Fruit fly (Drosophila melanogaster) whole organism, embryonic: ENCODE data around the gene CG14535.

ENCODE experiments used
- Abd-B ChIP-seq: fragments of 200-800 bp; sonication (Bioruptor generic); optimal IDR thresholded peaks from 2 replicates; lab custom pipeline; 2018; ENCODE audit warnings: missing biosample characterization, mild to moderate bottlenecking, missing genetic modification characterization, moderate library complexity
- B-H2 ChIP-seq: fragments of 200-800 bp; sonication (Bioruptor generic); optimal IDR thresholded peaks from 2 replicates; lab custom pipeline; 2018; ENCODE audit warnings: missing biosample characterization, mild to moderate bottlenecking, missing genetic modification characterization
- Blimp-1 ChIP-seq: fragments of 200-800 bp; sonication (Bioruptor generic); optimal IDR thresholded peaks from 3 replicates; lab custom pipeline; 2018; ENCODE audit warnings: missing biosample characterization, missing genetic modification characterization, mild to moderate bottlenecking, moderate library complexity, missing genetic modification reagents
- CG10209 ChIP-seq: fragments of 200-800 bp; sonication (Bioruptor generic); optimal IDR thresholded peaks from 3 replicates; lab custom pipeline; 2017; ENCODE audit warnings: missing biosample characterization, mild to moderate bottlenecking, missing genetic modification characterization, missing genetic modification reagents
- CG10321 ChIP-seq: fragments of 200-800 bp; sonication (Bioruptor generic); IDR thresholded peaks from 2 replicates; pipeline ENCODE4 v1.3.6; 2022; ENCODE audit warnings: missing biosample characterization, missing genetic modification characterization
- CG10979 ChIP-seq: fragments of 200-800 bp; sonication (Bioruptor generic); optimal IDR thresholded peaks from 2 replicates; lab custom pipeline; 2018; ENCODE audit warnings: missing biosample characterization, mild to moderate bottlenecking, missing genetic modification characterization, moderate library complexity
- CG12391 ChIP-seq: fragments of 200-800 bp; sonication (Bioruptor generic); optimal IDR thresholded peaks from 3 replicates; lab custom pipeline; 2018; ENCODE audit warnings: missing biosample characterization, mild to moderate bottlenecking, missing genetic modification characterization, moderate library complexity
- CG12659 ChIP-seq: fragments of 200-800 bp; sonication (Bioruptor generic); optimal IDR thresholded peaks from 3 replicates; lab custom pipeline; 2017; ENCODE audit warnings: mild to moderate bottlenecking, missing biosample characterization, missing genetic modification reagents, missing genetic modification characterization
- CG13894 ChIP-seq: fragments of 200-800 bp; sonication (Bioruptor generic); optimal IDR thresholded peaks from 3 replicates; lab custom pipeline; 2018; ENCODE audit warnings: missing biosample characterization, mild to moderate bottlenecking, missing genetic modification characterization, moderate library complexity
- CG14050 ChIP-seq: fragments of 200-800 bp; sonication (Bioruptor generic); IDR thresholded peaks from 3 replicates; pipeline ENCODE4 v1.3.6; 2022; ENCODE audit warnings: missing biosample characterization, missing genetic modification characterization
- CG15269 ChIP-seq: fragments of 200-800 bp; sonication (Bioruptor generic); optimal IDR thresholded peaks from 2 replicates; lab custom pipeline; 2018; ENCODE audit warnings: missing biosample characterization, mild to moderate bottlenecking, missing genetic modification characterization, moderate library complexity
- CG17328 ChIP-seq: fragments of 200-800 bp; sonication (Bioruptor generic); IDR thresholded peaks from 2 replicates; pipeline ENCODE4 v1.3.6; 2022; ENCODE audit warnings: missing biosample characterization, missing genetic modification characterization
- CG17612 ChIP-seq: fragments of 200-800 bp; sonication (Bioruptor generic); IDR thresholded peaks from 2 replicates; pipeline ENCODE4 v1.3.6; 2022; ENCODE audit warnings: missing biosample characterization, missing genetic modification characterization
- CG17829 ChIP-seq: fragments of 200-800 bp; optimal IDR thresholded peaks from 2 replicates; lab custom pipeline; 2019; ENCODE audit warnings: missing biosample characterization, mild to moderate bottlenecking, missing genetic modification characterization, moderate library complexity
- CG32772 ChIP-seq: fragments of 200-800 bp; sonication (Bioruptor generic); IDR thresholded peaks from 2 replicates; pipeline ENCODE4 v1.3.6; 2022; ENCODE audit warnings: missing biosample characterization, missing genetic modification characterization
- CG4328 ChIP-seq: fragments of 200-800 bp; sonication (Bioruptor generic); optimal IDR thresholded peaks from 3 replicates; lab custom pipeline; 2017; ENCODE audit warnings: missing biosample characterization, missing genetic modification reagents, missing genetic modification characterization
- CG7839 ChIP-seq: fragments of 200-800 bp; sonication (Bioruptor generic); optimal IDR thresholded peaks from 3 replicates; lab custom pipeline; 2018; ENCODE audit warnings: missing biosample characterization, mild to moderate bottlenecking, missing genetic modification characterization, moderate library complexity
- CG9215 ChIP-seq: fragments of 200-800 bp; sonication (Bioruptor generic); IDR thresholded peaks from 2 replicates; pipeline ENCODE4 v1.3.6; 2022; ENCODE audit warnings: missing biosample characterization, missing genetic modification characterization
- CG9609 ChIP-seq: fragments of 200-800 bp; sonication (Bioruptor generic); optimal IDR thresholded peaks from 3 replicates; lab custom pipeline; 2016; ENCODE audit warnings: missing biosample characterization, missing genetic modification characterization
- CG9797 ChIP-seq: fragments of 200-800 bp; sonication (Bioruptor generic); optimal IDR thresholded peaks from 3 replicates; lab custom pipeline; 2018; ENCODE audit warnings: missing biosample characterization, mild to moderate bottlenecking, missing genetic modification characterization
- CG9817 ChIP-seq: fragments of 200-800 bp; sonication (Bioruptor generic); optimal IDR thresholded peaks from 2 replicates; lab custom pipeline; 2018; ENCODE audit warnings: missing biosample characterization, mild to moderate bottlenecking, missing genetic modification characterization, moderate library complexity
- Dad ChIP-seq: fragments of 200-800 bp; sonication (Bioruptor generic); optimal IDR thresholded peaks from 3 replicates; lab custom pipeline; 2016; ENCODE audit warnings: missing biosample characterization, missing genetic modification characterization
- E2f2 ChIP-seq: fragments of 200-800 bp; sonication (Bioruptor generic); IDR thresholded peaks from 2 replicates; pipeline ENCODE4 v1.3.6; 2022; ENCODE audit warnings: missing biosample characterization, missing genetic modification characterization
- Fer1 ChIP-seq: fragments of 200-800 bp; sonication (Bioruptor generic); optimal IDR thresholded peaks from 2 replicates; lab custom pipeline; 2017; ENCODE audit warnings: missing biosample characterization, mild to moderate bottlenecking, missing genetic modification characterization
- Hey ChIP-seq: fragments of 200-800 bp; sonication (Bioruptor generic); optimal IDR thresholded peaks from 3 replicates; lab custom pipeline; 2018; ENCODE audit warnings: missing biosample characterization, mild to moderate bottlenecking, missing genetic modification characterization
- Med ChIP-seq: fragments of 200-800 bp; sonication (Bioruptor generic); peaks from one replicate; lab custom pipeline; 2016; ENCODE audit warnings: missing biosample characterization, missing genetic modification characterization, mild to moderate bottlenecking, inconsistent platforms, moderate library complexity
- NFAT ChIP-seq: fragments of 200-800 bp; sonication (Bioruptor generic); IDR thresholded peaks from 2 replicates; pipeline ENCODE4 v1.3.6; 2022; ENCODE audit warnings: missing biosample characterization, missing genetic modification characterization
- Ravus ChIP-seq: fragments of 200-800 bp; sonication (Bioruptor generic); IDR thresholded peaks from 2 replicates; pipeline ENCODE4 v1.3.6; 2022; ENCODE audit warnings: missing biosample characterization, missing genetic modification characterization
- Xrp1 ChIP-seq: fragments of 200-800 bp; sonication (Bioruptor generic); IDR thresholded peaks from 2 replicates; pipeline ENCODE4 v1.3.6; 2022; ENCODE audit warnings: missing biosample characterization, missing genetic modification characterization
- abd-A ChIP-seq: fragments of 200-800 bp; sonication (Bioruptor generic); optimal IDR thresholded peaks from 3 replicates; lab custom pipeline; 2019; ENCODE audit warnings: missing biosample characterization, mild to moderate bottlenecking, missing genetic modification characterization, moderate library complexity
- aop ChIP-seq: fragments of 200-800 bp; sonication (Bioruptor generic); IDR thresholded peaks from 2 replicates; pipeline ENCODE4 v1.3.6; 2022; ENCODE audit warnings: missing biosample characterization, missing genetic modification characterization
- ap ChIP-seq: fragments of 200-800 bp; sonication (Bioruptor generic); IDR thresholded peaks from 2 replicates; pipeline ENCODE4 v1.3.6; 2022; ENCODE audit warnings: missing biosample characterization, missing genetic modification characterization
- cwo ChIP-seq: fragments of 200-800 bp; sonication (Bioruptor generic); optimal IDR thresholded peaks from 3 replicates; lab custom pipeline; 2017; ENCODE audit warnings: missing biosample characterization, missing genetic modification characterization, mild to moderate bottlenecking, moderate library complexity, missing genetic modification reagents
- dimm ChIP-seq: fragments of 200-800 bp; sonication (Bioruptor generic); IDR thresholded peaks from 2 replicates; pipeline ENCODE4 v1.3.6; 2022; ENCODE audit warnings: missing biosample characterization, missing genetic modification characterization
- dysf ChIP-seq: fragments of 200-800 bp; sonication (Bioruptor generic); IDR thresholded peaks from 3 replicates; pipeline ENCODE4 v1.3.6; 2022; ENCODE audit warnings: missing biosample characterization, missing genetic modification characterization
- ems ChIP-seq: fragments of 200-800 bp; sonication (Bioruptor generic); optimal IDR thresholded peaks from 3 replicates; lab custom pipeline; 2016; ENCODE audit warnings: missing biosample characterization, missing genetic modification characterization
- fd3F ChIP-seq: fragments of 200-800 bp; sonication (Bioruptor generic); optimal IDR thresholded peaks from 2 replicates; lab custom pipeline; 2018; ENCODE audit warnings: missing biosample characterization, mild to moderate bottlenecking, missing genetic modification characterization, moderate library complexity
- gsb-n ChIP-seq: fragments of 200-800 bp; sonication (Bioruptor generic); optimal IDR thresholded peaks from 3 replicates; lab custom pipeline; 2018; ENCODE audit warnings: missing biosample characterization, mild to moderate bottlenecking, missing genetic modification characterization
- h ChIP-seq: fragments of >200 bp; optimal IDR thresholded peaks from 2 replicates; lab custom pipeline; 2017
- hb ChIP-seq: fragments of 200-800 bp; sonication (Bioruptor generic); IDR thresholded peaks from 3 replicates; pipeline ENCODE4 v1.3.6; 2022; ENCODE audit warnings: missing biosample characterization, missing genetic modification characterization; ENCODE audit not compliant: partially characterized antibody
- kni ChIP-seq: fragments of 200-800 bp; sonication (Bioruptor generic); optimal IDR thresholded peaks from 3 replicates; lab custom pipeline; 2017; ENCODE audit warnings: mild to moderate bottlenecking, missing biosample characterization, missing genetic modification reagents, missing genetic modification characterization
- lov ChIP-seq, 2 experiments: fragments of 200-800 bp in 1 of 2; fragments of >200 bp in 1 of 2; sonication (Bioruptor generic) in 1 of 2; IDR thresholded peaks in 1 of 2; optimal IDR thresholded peaks in 1 of 2; 2 replicates in 1 of 2; 3 replicates in 1 of 2; pipeline versions ENCODE4 v1.3.6 to Lab custom; 2017 to 2022; ENCODE audit warnings: missing biosample characterization in 1 of 2, missing genetic modification characterization in 1 of 2
- mam ChIP-seq: fragments of 200-800 bp; sonication (Bioruptor generic); optimal IDR thresholded peaks from 3 replicates; lab custom pipeline; 2016; ENCODE audit warnings: missing biosample characterization, missing genetic modification characterization
- otp ChIP-seq: fragments of 200-800 bp; sonication (Bioruptor generic); IDR thresholded peaks from 3 replicates; pipeline ENCODE4, ENCODE4 v1.3.6; 2022; ENCODE audit warnings: missing biosample characterization, missing genetic modification characterization
- peb ChIP-seq: fragments of 200-800 bp; sonication (Bioruptor generic); IDR thresholded peaks from 2 replicates; pipeline ENCODE4 v1.3.6; 2022; ENCODE audit warnings: missing biosample characterization, missing genetic modification characterization
- sens ChIP-seq: fragments of 200-800 bp; sonication (Bioruptor generic); peaks from one replicate; lab custom pipeline; 2016; ENCODE audit warnings: missing biosample characterization, missing genetic modification characterization
- sens-2 ChIP-seq: fragments of 200-800 bp; sonication (Bioruptor generic); IDR thresholded peaks from 2 replicates; pipeline ENCODE4 v1.3.6; 2022; ENCODE audit warnings: missing biosample characterization, missing genetic modification characterization
- sob ChIP-seq: fragments of 200-800 bp; sonication (Bioruptor generic); IDR thresholded peaks from 2 replicates; pipeline ENCODE4 v1.3.6; 2022; ENCODE audit warnings: missing biosample characterization, missing genetic modification characterization

CG14535 gene

dm6 chr2L:7851609-7852008 is 3.7 kb downstream of the CG14535 start (continued):
- no peak for TF ChIP-seq aop (GFP tag; lab: Robert Waterston, UW)
- TF ChIP-seq, all 482 proteins: peak for 104

- TF ChIP-seq h (lab: Kevin White, UChicago): no peak
- no peak for TF ChIP-seq CG4328 (GFP tag; lab: Kevin White, UChicago)
- no peak for TF ChIP-seq NFAT (GFP tag; lab: Robert Waterston, UW)
- no peak for TF ChIP-seq B-H2 (GFP tag; lab: Kevin White, UChicago)
- TF ChIP-seq CG13894 (tag; lab: Kevin White, UChicago): peak; percentile 41
- no peak for TF ChIP-seq dysf (GFP tag; lab: Robert Waterston, UW)
- no peak for TF ChIP-seq peb (GFP tag; lab: Robert Waterston, UW)
- no peak for TF ChIP-seq CG14050
- TF ChIP-seq fd3F (GFP tag; lab: Kevin White, UChicago): no peak
- TF ChIP-seq abd-A: peak; percentile 94
- TF ChIP-seq Hey (tag; lab: Kevin White, UChicago): peak; percentile 49
- TF ChIP-seq cwo (GFP tag; lab: Kevin White, UChicago): no peak
- no peak for TF ChIP-seq kni
- no peak for TF ChIP-seq gsb-n
- TF ChIP-seq otp (GFP tag; lab: Robert Waterston, UW): no peak
- TF ChIP-seq Med: peak; percentile 61
- no peak for TF ChIP-seq CG10209
- no peak for TF ChIP-seq hb
Measured at dm6 chr2L:7850406-7850805, 4.9 kb downstream of the CG14535 start.

DNA sequence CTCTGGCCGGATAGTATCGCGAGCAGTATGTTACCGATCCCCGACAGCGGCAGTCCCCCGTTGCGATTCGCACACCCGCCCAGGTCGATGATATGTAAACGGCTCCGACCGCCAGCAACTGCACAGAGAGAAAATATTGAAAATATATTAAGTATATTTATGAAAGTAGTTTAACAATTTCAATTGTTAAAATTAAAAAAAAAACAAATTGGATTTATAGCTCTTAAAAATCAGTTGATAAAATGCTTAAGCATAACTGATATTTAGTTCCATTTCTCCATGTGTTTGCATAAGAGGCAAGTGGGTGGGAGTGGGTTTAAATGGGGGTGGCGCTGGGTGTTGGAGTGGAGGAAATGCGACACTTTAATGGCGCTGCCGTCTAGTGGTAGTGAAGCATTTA is 5.8 kb downstream of the CG14535 start:
- TF ChIP-seq mam (GFP tag; lab: Kevin White, UChicago) (no peak), CG10321 (no peak), sob (GFP tag; lab: Robert Waterston, UW) (0 out of 2 replicates have a peak, but pooled peaks have one; percentile 23), CG10209 (no peak), Abd-B (GFP tag; lab: Kevin White, UChicago) (no peak), CG9817 (peak; percentile 23), Dad (GFP tag; lab: Kevin White, UChicago) (no peak), CG17328 (GFP tag; lab: Robert Waterston, UW) (0 out of 2 replicates have a peak, but pooled peaks have one; percentile 32), CG9797 (GFP tag; lab: Kevin White, UChicago) (no peak), sens-2 (GFP tag; lab: Robert Waterston, UW) (no peak), CG14050 (no peak), CG17612 (no peak), CG15269 (tag; lab: Kevin White, UChicago) (peak; percentile 23), sens (GFP tag; lab: Kevin White, UChicago) (peak; percentile 43), CG7839 (peak; percentile 47), CG12659 (GFP tag; lab: Kevin White, UChicago) (peak; percentile 6), CG9609 (GFP tag; lab: Kevin White, UChicago) (no peak), kni (no peak), CG32772 (GFP tag; lab: Robert Waterston, UW) (0 out of 2 replicates have a peak, but pooled peaks have one; percentile 19), CG9215 (GFP tag; lab: Robert Waterston, UW) (peak; percentile 27; the same call in 1 of the 2 replicates), Ravus (GFP tag; lab: Robert Waterston, UW) (no peak), Xrp1 (GFP tag; lab: Robert Waterston, UW) (peak; percentile 50; the same call in 1 of the 2 replicates), CG10979 (tag; lab: Kevin White, UChicago) (peak; percentile 24), CG12391 (peak; percentile 35), Fer1 (GFP tag; lab: Kevin White, UChicago) (peak; percentile 59), ap (GFP tag; lab: Robert Waterston, UW) (peak; percentile 39; the same call in 1 of the 2 replicates), dimm (GFP tag; lab: Robert Waterston, UW) (no peak), Blimp-1 (peak; percentile 45), lov (optimal IDR thresholded peaks at IDR 0.05; lab: Kevin White, UChicago) (no peak), lov (GFP tag; IDR thresholded peaks at IDR 0.05; lab: Robert Waterston, UW) (no peak), ems (no peak), CG17829 (tag; lab: Kevin White, UChicago) (no peak), E2f2 (GFP tag; lab: Robert Waterston, UW) (0 out of 2 replicates have a peak, but pooled peaks have one; percentile 8)
